Fruit fly (Drosophila melanogaster): ENCODE measurements around the gene Ype.

Gene Ype

dm6 chrX:13412941-13413613 is 25.9 kb upstream of the Ype start, which contains the start of the genes CG1998 and Set2 (continued):
- TF ChIP-seq crol (GFP tag; IDR thresholded peaks at IDR 0.05) (peak; percentile 92), CG16779 (GFP tag; IDR thresholded peaks at IDR 0.05) (no peak), luna (GFP tag; optimal IDR thresholded peaks at IDR 0.05) (no peak), esg (GFP tag; conservative IDR thresholded peaks at IDR 0.05) (no peak), Mad (GFP tag; optimal IDR thresholded peaks at IDR 0.05) (peak; percentile 46), dm (GFP tag; optimal IDR thresholded peaks at IDR 0.05) (peak; percentile 44), insv (GFP tag; optimal IDR thresholded peaks at IDR 0.05) (peak in 1 of 2 experiments; percentile 74), CG12219 (GFP tag; optimal IDR thresholded peaks at IDR 0.05) (no peak), grau (tag; optimal IDR thresholded peaks at IDR 0.05) (peak; percentile 37), Dip2 (GFP tag; IDR thresholded peaks at IDR 0.05) (no peak), TFAM (GFP tag; optimal IDR thresholded peaks at IDR 0.05) (no peak), lmd (GFP tag; IDR thresholded peaks at IDR 0.05) (no peak; the same call in 1 of the 2 replicates), HLH3B (GFP tag; IDR thresholded peaks at IDR 0.05) (no peak), CG6683 (GFP tag; optimal IDR thresholded peaks at IDR 0.05) (no peak), CG9797 (GFP tag; optimal IDR thresholded peaks at IDR 0.05) (peak; percentile 94), run (tag; optimal IDR thresholded peaks at IDR 0.05) (no peak), tx (GFP tag; optimal IDR thresholded peaks at IDR 0.05) (no peak), chif (GFP tag; optimal IDR thresholded peaks at IDR 0.05) (no peak), CG8924 (tag; optimal IDR thresholded peaks at IDR 0.05) (peak; percentile 45), Pdp1 (GFP tag; optimal IDR thresholded peaks at IDR 0.05) (peak in 1 of 2 experiments; percentile 64), Atf-2 (GFP tag; optimal IDR thresholded peaks at IDR 0.05) (no peak), Rfx (GFP tag; IDR thresholded peaks at IDR 0.05) (peak; percentile 70), CG15269 (tag; optimal IDR thresholded peaks at IDR 0.05) (no peak), maf-S (GFP tag; optimal IDR thresholded peaks at IDR 0.05) (no peak), Gsc (GFP tag; IDR thresholded peaks at IDR 0.05) (no peak), CG14050 (GFP tag; IDR thresholded peaks at IDR 0.05) (no peak), chm (GFP tag; IDR thresholded peaks at IDR 0.05) (no peak), phol (tag; optimal IDR thresholded peaks at IDR 0.05) (peak; percentile 54), aop (GFP tag; IDR thresholded peaks at IDR 0.05) (no peak), CG2875 (GFP tag; optimal IDR thresholded peaks at IDR 0.05) (no peak), CG11398 (GFP tag; optimal IDR thresholded peaks at IDR 0.05) (no peak), NC2α (GFP tag; optimal IDR thresholded peaks at IDR 0.05) (peak; percentile 26), Side (GFP tag; optimal IDR thresholded peaks at IDR 0.05) (no peak), Dfd (GFP tag; optimal IDR thresholded peaks at IDR 0.05) (no peak), Dp (GFP tag; optimal IDR thresholded peaks at IDR 0.05) (peak; percentile 80), twi (tag; optimal IDR thresholded peaks at IDR 0.05) (no peak), CG7987 (GFP tag; optimal IDR thresholded peaks at IDR 0.05) (peak; percentile 62), CG6854 (GFP tag; optimal IDR thresholded peaks at IDR 0.05) (no peak), Dek (tag; optimal IDR thresholded peaks at IDR 0.05) (peak; percentile 21), wek (GFP tag; optimal IDR thresholded peaks at IDR 0.05) (no peak), Dref (GFP tag; IDR thresholded peaks at IDR 0.05) (peak; percentile 60), hb (GFP tag; IDR thresholded peaks at IDR 0.05; ENCODE audit: partially characterized antibody) (no peak), CG13894 (tag; optimal IDR thresholded peaks at IDR 0.05) (peak; percentile 51), HLH4C (GFP tag; IDR thresholded peaks at IDR 0.05; ENCODE audit: partially characterized antibody) (0 out of 3 replicates have a peak, but pooled peaks have one; percentile 23), pb (GFP tag; optimal IDR thresholded peaks at IDR 0.05) (no peak), Sry-β (GFP tag; optimal IDR thresholded peaks at IDR 0.05) (no peak), row (GFP tag; IDR thresholded peaks at IDR 0.05) (peak; percentile 51; the same call in 2 of the 3 replicates), zen (tag; optimal IDR thresholded peaks at IDR 0.05) (peak; percentile 17), E2f1 (GFP tag; IDR thresholded peaks at IDR 0.05) (no peak), CG18476 (GFP tag; optimal IDR thresholded peaks at IDR 0.05) (no peak)
